Worm (Caenorhabditis elegans): ENCODE measurements around the gene dlst-1.

DNA sequence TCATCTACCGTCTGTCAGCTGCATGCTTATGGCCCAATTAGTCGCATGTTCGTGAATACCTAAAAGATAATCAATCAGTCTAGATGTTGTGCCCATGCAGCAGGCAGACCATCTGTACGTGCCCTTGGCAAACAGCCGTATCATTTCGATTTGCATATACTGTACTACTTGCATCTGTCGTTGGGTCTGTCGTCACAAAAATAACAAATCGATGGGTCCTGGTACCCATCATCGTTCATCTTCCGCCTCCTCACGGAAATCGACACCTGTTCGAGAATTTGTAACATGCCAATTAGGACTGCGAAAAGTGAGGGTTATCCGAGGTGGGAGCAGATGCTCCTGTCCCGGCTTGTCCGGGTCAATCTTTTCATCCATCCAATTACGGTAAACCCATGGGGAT lies 25.6 kb downstream of the dlst-1 start:
- TF ChIP-seq mep-1 (tag; optimal IDR thresholded peaks at IDR 0.05) (no peak), nhr-42 (GFP tag; IDR thresholded peaks at IDR 0.05) (no peak)
